Fruit fly (Drosophila melanogaster): ENCODE data around the gene sim.

Gene sim

dm6 chr3R:13068022-13068421 is 10.5 kb downstream of the sim start (continued):
- TF ChIP-seq al (GFP tag; IDR thresholded peaks at IDR 0.05) (no peak), Ada2b (GFP tag; IDR thresholded peaks at IDR 0.05) (no peak), CG9609 (GFP tag; optimal IDR thresholded peaks at IDR 0.05) (peak; percentile 46), Jarid2 (GFP tag; optimal IDR thresholded peaks at IDR 0.05) (peak; percentile 82), crc (GFP tag; optimal IDR thresholded peaks at IDR 0.05) (peak; percentile 62), Ravus (GFP tag; IDR thresholded peaks at IDR 0.05) (no peak; the same call in 1 of the 2 replicates), CG1792 (GFP tag; optimal IDR thresholded peaks at IDR 0.05) (peak; percentile 93), phol (tag; optimal IDR thresholded peaks at IDR 0.05) (peak; percentile 78), CG32532 (GFP tag; IDR thresholded peaks at IDR 0.05) (no peak), Lim3 (GFP tag; IDR thresholded peaks at IDR 0.05) (no peak), danr (GFP tag; IDR thresholded peaks at IDR 0.05) (peak; percentile 60), CG17802 (tag; optimal IDR thresholded peaks at IDR 0.05) (peak; percentile 87), Stat92E (GFP tag; optimal IDR thresholded peaks at IDR 0.05) (peak in 1 of 3 experiments; percentile 7), esg (GFP tag; conservative IDR thresholded peaks at IDR 0.05) (no peak), trem (tag; optimal IDR thresholded peaks at IDR 0.05) (peak; percentile 87), chinmo (GFP tag; IDR thresholded peaks at IDR 0.05; ENCODE audit: partially characterized antibody) (no peak), CG34376 (GFP tag; optimal IDR thresholded peaks at IDR 0.05) (no peak), bab2 (GFP tag; optimal IDR thresholded peaks at IDR 0.05) (peak; percentile 94), dmrt99B (tag; optimal IDR thresholded peaks at IDR 0.05) (peak; percentile 89), Adf1 (GFP tag; IDR thresholded peaks at IDR 0.05) (no peak), ems (GFP tag; optimal IDR thresholded peaks at IDR 0.05) (peak; percentile 67), CG1603 (tag; optimal IDR thresholded peaks at IDR 0.05) (peak; percentile 96), pros (GFP tag; optimal IDR thresholded peaks at IDR 0.05) (no peak), CG6791 (GFP tag; IDR thresholded peaks at IDR 0.05; ENCODE audit: partially characterized antibody) (0 out of 3 replicates have a peak, but pooled peaks have one; percentile 28), Hsf (GFP tag; optimal IDR thresholded peaks at IDR 0.05) (peak; percentile 64), CG32767 (GFP tag; IDR thresholded peaks at IDR 0.05) (peak; percentile 38; the same call in 1 of the 2 replicates), fd102C (GFP tag; optimal IDR thresholded peaks at IDR 0.05) (peak; percentile 65), D19A (tag; optimal IDR thresholded peaks at IDR 0.05) (peak; percentile 82), grn (GFP tag; optimal IDR thresholded peaks at IDR 0.05) (peak; percentile 75), HmgZ (tag; optimal IDR thresholded peaks at IDR 0.05) (peak; percentile 75), hth (optimal IDR thresholded peaks at IDR 0.05) (no peak), CG3407 (GFP tag; optimal IDR thresholded peaks at IDR 0.05) (peak; percentile 97), CG8924 (tag; optimal IDR thresholded peaks at IDR 0.05) (peak; percentile 83), CG18011 (GFP tag; optimal IDR thresholded peaks at IDR 0.05) (peak; percentile 45), bowl (GFP tag; IDR thresholded peaks at IDR 0.05) (no peak), yki (optimal IDR thresholded peaks at IDR 0.05) (no peak), CG12942 (GFP tag; optimal IDR thresholded peaks at IDR 0.05) (peak; percentile 78), CG31365 (tag; optimal IDR thresholded peaks at IDR 0.05) (peak; percentile 84), CG15601 (tag; optimal IDR thresholded peaks at IDR 0.05) (peak; percentile 92), Dp (GFP tag; optimal IDR thresholded peaks at IDR 0.05) (no peak), CG14441 (GFP tag; IDR thresholded peaks at IDR 0.05) (peak; percentile 24; the same call in 1 of the 2 replicates), emc (GFP tag; optimal IDR thresholded peaks at IDR 0.05) (no peak), Bdp1 (GFP tag; optimal IDR thresholded peaks at IDR 0.05) (peak; percentile 72), onecut (GFP tag; IDR thresholded peaks at IDR 0.05) (peak; percentile 85), CG9817 (tag; optimal IDR thresholded peaks at IDR 0.05) (peak; percentile 73), cad (GFP tag; optimal IDR thresholded peaks at IDR 0.05) (no peak), fu2 (GFP tag; optimal IDR thresholded peaks at IDR 0.05) (no peak), CG12104 (GFP tag; optimal IDR thresholded peaks at IDR 0.05) (peak; percentile 97), TFAM (GFP tag; optimal IDR thresholded peaks at IDR 0.05) (peak; percentile 91), fd96Cb (tag; optimal IDR thresholded peaks at IDR 0.05) (peak; percentile 90), CG1647 (GFP tag; optimal IDR thresholded peaks at IDR 0.05) (peak; percentile 56), org-1 (GFP tag; optimal IDR thresholded peaks at IDR 0.05) (peak; percentile 90)

Data from whole organism, embryonic.